Worm (Caenorhabditis elegans): ENCODE data around the gene F17C11.11.

- TF ChIP-seq C04F5.9 (tag; optimal IDR thresholded peaks at IDR 0.05) (no peak), unc-30 (tag; optimal IDR thresholded peaks at IDR 0.05) (no peak), lin-13 (GFP tag; optimal IDR thresholded peaks at IDR 0.05) (no peak), fos-1 (tag; optimal IDR thresholded peaks at IDR 0.05) (no peak), lin-35 (GFP tag; optimal IDR thresholded peaks at IDR 0.05) (peak in 1 of 2 experiments; percentile 19), hlh-17 (GFP tag; optimal IDR thresholded peaks at IDR 0.05; ENCODE audit: borderline replicate concordance) (no peak), elt-3 (tag; optimal IDR thresholded peaks at IDR 0.05) (no peak), zag-1 (tag; optimal IDR thresholded peaks at IDR 0.05) (no peak), lir-3 (tag; optimal IDR thresholded peaks at IDR 0.05; ENCODE audit: poor library complexity) (peak; percentile 50), ceh-8 (GFP tag; optimal IDR thresholded peaks at IDR 0.05) (no peak), mef-2 (tag; optimal IDR thresholded peaks at IDR 0.05) (no peak)
Observed at ce11 chrV:10953471-10954155, 15.0 kb upstream of the F17C11.11 start.
